Fruit fly (Drosophila melanogaster) whole organism, prepupa: ENCODE measurements around the gene Cht11.

ENCODE experiments used
- Blimp-1 ChIP-seq: fragments of 200-800 bp; sonication (Bioruptor generic); optimal IDR thresholded peaks from 3 replicates; lab custom pipeline; 2017; ENCODE audit warnings: missing biosample characterization, missing genetic modification characterization, mild to moderate bottlenecking, moderate library complexity, missing genetic modification reagents
- CG10631 ChIP-seq: fragments of 200-800 bp; sonication (Bioruptor generic); optimal IDR thresholded peaks from 2 replicates; lab custom pipeline; 2016; ENCODE audit warnings: missing biosample characterization, missing genetic modification characterization
- CG11294 ChIP-seq: fragments of 200-800 bp; sonication (Bioruptor generic); IDR thresholded peaks from 2 replicates; pipeline ENCODE4 v1.3.6; 2022; ENCODE audit warnings: missing biosample characterization, missing genetic modification characterization
- CG11762 ChIP-seq: fragments of 200-800 bp; sonication (Bioruptor generic); optimal IDR thresholded peaks from 3 replicates; lab custom pipeline; 2016; ENCODE audit warnings: missing biosample characterization, missing genetic modification characterization; ENCODE audit not compliant: insufficient read depth
- CG15336 ChIP-seq: fragments of 200-800 bp; sonication (Bioruptor generic); IDR thresholded peaks from 2 replicates; pipeline ENCODE4 v1.3.6; 2022; ENCODE audit warnings: missing biosample characterization, missing genetic modification characterization
- CG1621 ChIP-seq: fragments of 200-800 bp; sonication (Bioruptor generic); optimal IDR thresholded peaks from 3 replicates; lab custom pipeline; 2018; ENCODE audit warnings: missing biosample characterization, mild to moderate bottlenecking, missing genetic modification characterization
- CG16779 ChIP-seq: fragments of 200-800 bp; sonication (Bioruptor generic); optimal IDR thresholded peaks from 3 replicates; lab custom pipeline; 2017; ENCODE audit warnings: missing biosample characterization, mild to moderate bottlenecking, missing genetic modification characterization
- CG3032 ChIP-seq: fragments of 200-800 bp; optimal IDR thresholded peaks from 2 replicates; lab custom pipeline; 2019; ENCODE audit warnings: missing biosample characterization, mild to moderate bottlenecking, missing genetic modification characterization, moderate library complexity
- CG31627 ChIP-seq: fragments of 200-800 bp; sonication (Bioruptor generic); optimal IDR thresholded peaks from 3 replicates; lab custom pipeline; 2016; ENCODE audit warnings: missing biosample characterization, missing genetic modification characterization
- CG32006 ChIP-seq: fragments of 200-800 bp; sonication (Bioruptor generic); optimal IDR thresholded peaks from 3 replicates; lab custom pipeline; 2017; ENCODE audit warnings: missing biosample characterization, mild to moderate bottlenecking, missing genetic modification characterization
- CG34406 ChIP-seq: fragments of 200-800 bp; sonication (Bioruptor generic); optimal IDR thresholded peaks from 3 replicates; lab custom pipeline; 2016; ENCODE audit warnings: missing biosample characterization, missing genetic modification characterization
- CG3919 ChIP-seq: fragments of 200-800 bp; sonication (Bioruptor generic); optimal IDR thresholded peaks from 3 replicates; lab custom pipeline; 2016; ENCODE audit warnings: missing biosample characterization, missing genetic modification characterization
- CG6163 ChIP-seq: fragments of 200-800 bp; sonication (Bioruptor generic); IDR thresholded peaks from 3 replicates; pipeline ENCODE4 v1.3.6; 2022; ENCODE audit warnings: missing biosample characterization, missing genetic modification characterization
- CG6276 ChIP-seq: fragments of 200-800 bp; sonication (Bioruptor generic); optimal IDR thresholded peaks from 2 replicates; lab custom pipeline; 2017; ENCODE audit warnings: missing biosample characterization, mild to moderate bottlenecking, missing genetic modification characterization
- CG6808 ChIP-seq: fragments of 200-800 bp; sonication (Bioruptor generic); optimal IDR thresholded peaks from 3 replicates; lab custom pipeline; 2017; ENCODE audit warnings: missing biosample characterization, missing genetic modification characterization, mild to moderate bottlenecking, moderate library complexity, missing genetic modification reagents
- CG7368 ChIP-seq: fragments of 200-800 bp; sonication (Bioruptor generic); optimal IDR thresholded peaks from 3 replicates; lab custom pipeline; 2016; ENCODE audit warnings: missing biosample characterization, missing genetic modification characterization
- CG8319 ChIP-seq: fragments of 200-800 bp; sonication (Bioruptor generic); optimal IDR thresholded peaks from 3 replicates; lab custom pipeline; 2016; ENCODE audit warnings: missing biosample characterization, missing genetic modification characterization
- Eip75B ChIP-seq: fragments of 200-800 bp; sonication (Bioruptor generic); optimal IDR thresholded peaks from 3 replicates; lab custom pipeline; 2016; ENCODE audit warnings: missing biosample characterization, missing genetic modification characterization
- Eip93F ChIP-seq: fragments of 200-800 bp; sonication (Bioruptor generic); optimal IDR thresholded peaks from 2 replicates; lab custom pipeline; 2016; ENCODE audit warnings: missing biosample characterization, mild to moderate bottlenecking, missing genetic modification characterization
- Ets21C ChIP-seq: fragments of 200-800 bp; sonication (Bioruptor generic); optimal IDR thresholded peaks from 3 replicates; lab custom pipeline; 2016; ENCODE audit warnings: missing biosample characterization, missing genetic modification characterization
- Ets96B ChIP-seq: fragments of 200-800 bp; optimal IDR thresholded peaks from 2 replicates; lab custom pipeline; 2019; ENCODE audit warnings: missing biosample characterization, mild to moderate bottlenecking, missing genetic modification characterization, moderate library complexity
- Gug ChIP-seq: fragments of 200-800 bp; sonication (Bioruptor generic); IDR thresholded peaks from 2 replicates; pipeline ENCODE4 v1.3.6; 2022; ENCODE audit warnings: missing biosample characterization, missing genetic modification characterization
- Lpt ChIP-seq: fragments of 200-800 bp; sonication (Bioruptor generic); optimal IDR thresholded peaks from 3 replicates; lab custom pipeline; 2016; ENCODE audit warnings: missing biosample characterization, missing genetic modification characterization
- Met ChIP-seq: fragments of 200-800 bp; sonication (Bioruptor generic); optimal IDR thresholded peaks from 3 replicates; lab custom pipeline; 2016; ENCODE audit warnings: missing biosample characterization, missing genetic modification characterization
- OdsH ChIP-seq: fragments of 200-800 bp; sonication (Bioruptor generic); optimal IDR thresholded peaks from 3 replicates; lab custom pipeline; 2016; ENCODE audit warnings: missing biosample characterization, missing genetic modification characterization
- Sox102F ChIP-seq: fragments of 200-800 bp; sonication (Bioruptor generic); optimal IDR thresholded peaks from 2 replicates; lab custom pipeline; 2016; ENCODE audit warnings: missing biosample characterization, mild to moderate bottlenecking, missing genetic modification characterization
- Sox15 ChIP-seq: fragments of 200-800 bp; sonication (Bioruptor generic); optimal IDR thresholded peaks from 3 replicates; lab custom pipeline; 2016; ENCODE audit warnings: missing biosample characterization, missing genetic modification characterization
- achi ChIP-seq: fragments of 200-800 bp; sonication (Bioruptor generic); optimal IDR thresholded peaks from 3 replicates; lab custom pipeline; 2016; ENCODE audit warnings: missing biosample characterization, missing genetic modification characterization
- cyc ChIP-seq: fragments of 200-800 bp; sonication (Bioruptor generic); optimal IDR thresholded peaks from 3 replicates; lab custom pipeline; 2016; ENCODE audit warnings: missing biosample characterization, missing genetic modification characterization
- dac ChIP-seq: fragments of 200-800 bp; sonication (Bioruptor generic); optimal IDR thresholded peaks from 2 replicates; lab custom pipeline; 2017; ENCODE audit warnings: missing biosample characterization, mild to moderate bottlenecking, missing genetic modification characterization
- eg ChIP-seq: fragments of 200-800 bp; sonication (Bioruptor generic); IDR thresholded peaks from 3 replicates; pipeline ENCODE4 v1.3.6; 2022; ENCODE audit warnings: missing biosample characterization, missing genetic modification characterization
- esn ChIP-seq: fragments of 200-800 bp; sonication (Bioruptor generic); optimal IDR thresholded peaks from 2 replicates; lab custom pipeline; 2016; ENCODE audit warnings: missing biosample characterization, mild to moderate bottlenecking, missing genetic modification characterization, moderate library complexity
- fd59A ChIP-seq: fragments of 200-800 bp; sonication (Bioruptor generic); optimal IDR thresholded peaks from 2 replicates; lab custom pipeline; 2017; ENCODE audit warnings: missing biosample characterization, mild to moderate bottlenecking, missing genetic modification characterization, missing genetic modification reagents
- fd85E ChIP-seq: fragments of 200-800 bp; sonication (Bioruptor generic); optimal IDR thresholded peaks from 3 replicates; lab custom pipeline; 2016; ENCODE audit warnings: missing biosample characterization, missing genetic modification characterization
- fkh ChIP-seq: fragments of 200-800 bp; sonication (Bioruptor generic); optimal IDR thresholded peaks from 3 replicates; lab custom pipeline; 2017; ENCODE audit warnings: missing biosample characterization, mild to moderate bottlenecking, missing genetic modification characterization, moderate library complexity
- lz ChIP-seq: fragments of 200-800 bp; sonication (Bioruptor generic); optimal IDR thresholded peaks from 3 replicates; lab custom pipeline; 2016; ENCODE audit warnings: missing biosample characterization, missing genetic modification characterization
- net ChIP-seq: fragments of 200-800 bp; sonication (Bioruptor generic); optimal IDR thresholded peaks from 3 replicates; lab custom pipeline; 2016; ENCODE audit warnings: missing biosample characterization, missing genetic modification characterization
- salr ChIP-seq, 2 experiments: fragments of 200-800 bp; sonication (Bioruptor generic); optimal IDR thresholded peaks; 3 replicates each; lab custom pipeline; 2016 to 2018; ENCODE audit warnings: missing biosample characterization in 2 of 2, missing genetic modification characterization in 2 of 2, mild to moderate bottlenecking in 1 of 2
- ss ChIP-seq, 2 experiments: fragments of 200-800 bp; sonication (Bioruptor generic); optimal IDR thresholded peaks; 2 replicates in 1 of 2; 3 replicates in 1 of 2; lab custom pipeline; 2017 to 2018; ENCODE audit warnings: mild to moderate bottlenecking in 2 of 2, missing biosample characterization in 2 of 2, missing genetic modification characterization in 2 of 2, moderate library complexity in 1 of 2
- topi ChIP-seq: fragments of 200-800 bp; sonication (Bioruptor generic); optimal IDR thresholded peaks from 3 replicates; lab custom pipeline; 2016; ENCODE audit warnings: missing biosample characterization, missing genetic modification characterization
- vri ChIP-seq: fragments of 200-800 bp; sonication (Bioruptor generic); optimal IDR thresholded peaks from 3 replicates; lab custom pipeline; 2016; ENCODE audit warnings: missing biosample characterization, mild to moderate bottlenecking, missing genetic modification characterization

Cht11 gene

DNA sequence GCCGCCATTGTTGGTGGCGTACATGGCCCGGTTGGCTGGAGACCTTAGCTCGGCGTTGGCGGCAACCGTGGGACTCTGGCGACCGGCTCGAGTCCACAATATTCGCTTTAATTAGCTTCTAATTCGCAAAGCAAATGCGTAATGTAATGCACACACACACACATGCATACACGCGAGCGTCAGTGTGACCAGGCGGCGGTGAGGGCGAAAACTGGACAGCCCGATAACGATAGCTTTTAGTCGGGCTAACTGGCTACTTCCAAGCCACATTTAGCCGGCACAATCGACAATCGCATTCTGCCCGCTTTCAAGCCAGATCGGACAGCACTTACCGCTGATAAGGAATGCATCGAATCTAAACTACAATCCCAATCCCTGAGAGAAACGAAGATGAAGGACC, 28.6 kb downstream of the Cht11 start, which contains the start of the genes Nf-YC and xit:
Gene Nf-YC (minus strand): TSS at position 217 of the 400 bp plus-strand sequence.
Gene xit (plus strand): TSS at position 314 of the 400 bp plus-strand sequence.
- TF ChIP-seq achi (GFP tag; lab: Kevin White, UChicago) (no peak), ss (GFP tag; optimal IDR thresholded peaks at IDR 0.05; lab: Kevin White, UChicago) (no peak), CG16779 (tag; lab: Kevin White, UChicago) (no peak), CG31627 (GFP tag; lab: Kevin White, UChicago) (no peak), CG3919 (GFP tag; lab: Kevin White, UChicago) (no peak), Met (GFP tag; lab: Kevin White, UChicago) (no peak), OdsH (no peak)

DNA sequence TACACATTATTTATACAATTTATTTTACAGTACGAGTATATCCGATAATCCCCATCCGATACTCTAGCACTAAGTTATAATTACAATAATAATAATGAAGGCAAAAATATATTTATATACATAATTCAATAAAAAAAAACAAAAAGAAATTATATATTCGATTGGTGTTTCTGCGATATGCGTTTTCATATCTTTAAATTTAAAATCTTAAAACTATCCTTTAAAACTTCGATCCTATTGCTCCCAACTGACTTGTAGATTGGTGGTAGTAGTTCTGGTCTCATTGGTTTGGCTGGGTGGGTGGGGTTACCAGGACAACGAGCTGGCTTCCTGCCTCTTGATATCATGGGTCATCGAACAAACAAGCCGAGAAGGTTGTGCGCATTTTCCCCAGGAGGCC, 35.6 kb downstream of the Cht11 start, which contains the start of gene iav:
Gene iav (plus strand): TSS at position 301 of the 400 bp plus-strand sequence.
- TF ChIP-seq CG6163 (GFP tag; lab: Robert Waterston, UW) (no peak), net (GFP tag; lab: Kevin White, UChicago) (no peak), lz (GFP tag; lab: Kevin White, UChicago) (no peak), CG11762 (GFP tag; lab: Kevin White, UChicago) (no peak), CG10631 (no peak), fd85E (no peak), CG3032 (tag; lab: Kevin White, UChicago) (no peak), fd59A (GFP tag; lab: Kevin White, UChicago) (no peak)

DNA sequence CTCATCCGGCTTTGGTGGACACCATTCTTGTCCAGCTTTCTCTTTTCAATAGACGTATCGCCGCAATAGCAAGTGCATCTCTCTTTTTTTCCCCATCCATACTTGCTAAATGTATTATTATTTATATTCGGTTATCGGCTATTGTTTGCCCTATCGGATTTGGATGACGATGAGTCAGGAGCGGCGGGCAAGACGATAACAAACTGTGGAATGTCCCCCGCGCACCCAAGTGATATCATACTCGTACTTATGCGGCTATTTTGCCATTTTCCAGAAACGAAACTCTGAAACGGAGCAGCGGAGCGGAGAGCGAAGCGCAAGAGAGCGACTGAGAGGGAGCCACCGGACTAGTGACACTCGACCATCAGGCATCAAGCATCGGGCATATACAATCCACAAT, 43.9 kb downstream of the Cht11 start:
- TF ChIP-seq cyc (GFP tag; lab: Kevin White, UChicago) (no peak), Eip93F (GFP tag; lab: Kevin White, UChicago) (peak; percentile 17), vri (GFP tag; lab: Kevin White, UChicago) (peak; percentile 74), topi (GFP tag; lab: Kevin White, UChicago) (no peak), Gug (GFP tag; lab: Robert Waterston, UW) (no peak), eg (no peak), salr (GFP tag; optimal IDR thresholded peaks at IDR 0.05; lab: Kevin White, UChicago) (no peak)

DNA sequence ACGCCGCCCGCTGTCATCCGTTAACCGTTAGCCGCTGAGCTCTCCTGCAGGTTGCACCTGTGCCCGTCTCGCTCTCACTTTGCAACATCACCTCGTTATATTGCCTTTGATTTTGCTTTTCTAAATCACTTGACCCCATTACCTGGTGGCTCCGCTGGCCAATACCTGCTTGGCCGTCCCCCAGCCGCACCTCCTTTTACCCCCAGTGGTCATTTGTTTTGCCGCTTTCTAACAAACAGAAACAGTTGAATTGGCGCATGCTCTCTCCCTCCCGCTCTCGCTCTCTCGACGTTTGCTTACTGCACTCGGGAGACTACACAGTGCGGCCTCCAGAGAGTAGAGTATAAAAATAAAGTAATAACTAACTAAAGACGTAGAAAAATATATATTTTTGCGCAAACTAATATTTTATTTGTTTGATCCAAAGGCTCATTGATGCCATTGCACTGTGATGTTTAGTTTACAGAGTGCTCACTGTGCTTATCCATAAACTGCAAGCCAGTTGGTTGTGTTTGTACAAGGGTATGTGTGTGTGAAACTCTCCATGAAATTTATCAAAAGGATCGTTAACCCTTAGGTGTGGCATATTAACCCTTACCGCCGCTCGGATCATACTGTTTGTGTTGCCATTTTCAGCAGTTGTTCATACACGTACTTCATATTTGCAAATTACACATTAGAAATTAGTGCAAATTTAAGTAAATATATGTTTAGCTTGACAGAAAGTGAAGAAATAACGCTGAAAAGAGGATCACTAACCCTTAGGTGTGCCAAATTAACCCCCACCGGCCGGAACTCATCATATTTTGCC, 44.6 kb downstream of the Cht11 start:
- TF ChIP-seq fd85E (peak; percentile 55), cyc (GFP tag; lab: Kevin White, UChicago) (peak; percentile 94), dac (GFP tag; lab: Kevin White, UChicago) (peak; percentile 87), CG10631 (peak; percentile 91), ss (GFP tag; optimal IDR thresholded peaks at IDR 0.05; lab: Kevin White, UChicago) (peak; percentile 67 to 75), Eip75B (GFP tag; lab: Kevin White, UChicago) (peak; percentile 88), Gug (GFP tag; lab: Robert Waterston, UW) (peak; percentile 91), CG11294 (GFP tag; lab: Robert Waterston, UW) (peak; percentile 94), Sox15 (GFP tag; lab: Kevin White, UChicago) (peak; percentile 87), salr (GFP tag; optimal IDR thresholded peaks at IDR 0.05; lab: Kevin White, UChicago) (peak; percentile 73 to 83), CG6808 (GFP tag; lab: Kevin White, UChicago) (peak; percentile 61), Blimp-1 (GFP tag; lab: Kevin White, UChicago) (peak; percentile 71), fkh (GFP tag; lab: Kevin White, UChicago) (no peak), CG31627 (GFP tag; lab: Kevin White, UChicago) (peak; percentile 96), vri (GFP tag; lab: Kevin White, UChicago) (peak; percentile 93), Ets21C (peak; percentile 93), CG3919 (GFP tag; lab: Kevin White, UChicago) (peak; percentile 93), Eip93F (GFP tag; lab: Kevin White, UChicago) (peak; percentile 85), CG1621 (tag; lab: Kevin White, UChicago) (peak; percentile 75), CG8319 (GFP tag; lab: Kevin White, UChicago) (peak; percentile 83), CG15336 (GFP tag; lab: Robert Waterston, UW) (peak; percentile 97), Sox102F (GFP tag; lab: Kevin White, UChicago) (peak; percentile 95), CG32006 (GFP tag; lab: Kevin White, UChicago) (peak; percentile 95), fd59A (GFP tag; lab: Kevin White, UChicago) (peak; percentile 72), lz (GFP tag; lab: Kevin White, UChicago) (peak; percentile 94), CG7368 (peak; percentile 78), Ets96B (peak; percentile 78), esn (peak; percentile 95), Lpt (GFP tag; lab: Kevin White, UChicago) (peak; percentile 90), CG6276 (GFP tag; lab: Kevin White, UChicago) (peak; percentile 92), CG34406 (peak; percentile 88), CG3032 (tag; lab: Kevin White, UChicago) (peak; percentile 65)
